Worm (Caenorhabditis elegans): ENCODE results near the gene clec-7.
"Not testable (repeated sequence)": the region's sequence is repeated elsewhere in the genome, so short reads cannot be mapped to it uniquely, and the experiment has no call there.

The clec-7 gene

DNA sequence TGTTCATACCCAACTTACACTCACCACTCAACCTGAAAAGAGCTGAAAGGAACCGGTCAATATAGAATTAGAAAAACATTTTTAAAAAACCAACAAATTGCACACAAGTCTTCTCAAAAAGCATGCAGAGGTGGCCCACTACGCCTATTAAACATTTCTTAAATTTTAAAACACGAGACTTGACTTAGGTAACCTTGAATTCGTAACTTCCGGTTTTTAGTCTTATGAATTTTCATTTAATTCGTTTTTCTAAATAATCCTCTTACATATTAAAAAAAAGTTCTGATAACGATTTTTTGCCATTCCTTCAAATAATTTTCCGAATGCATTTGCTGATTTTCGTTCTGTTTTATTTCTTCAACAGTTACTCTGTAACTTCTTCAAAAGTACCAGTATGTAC is at the start of gene clec-7:
Gene clec-7 (plus strand): TSS at position 301 of the 400 bp plus-strand sequence.
- TF ChIP-seq him-1 (tag; optimal IDR thresholded peaks at IDR 0.05) (no peak), dao-5 (tag; optimal IDR thresholded peaks at IDR 0.05) (no peak), W03F9.2 (tag; optimal IDR thresholded peaks at IDR 0.05) (no peak)

DNA sequence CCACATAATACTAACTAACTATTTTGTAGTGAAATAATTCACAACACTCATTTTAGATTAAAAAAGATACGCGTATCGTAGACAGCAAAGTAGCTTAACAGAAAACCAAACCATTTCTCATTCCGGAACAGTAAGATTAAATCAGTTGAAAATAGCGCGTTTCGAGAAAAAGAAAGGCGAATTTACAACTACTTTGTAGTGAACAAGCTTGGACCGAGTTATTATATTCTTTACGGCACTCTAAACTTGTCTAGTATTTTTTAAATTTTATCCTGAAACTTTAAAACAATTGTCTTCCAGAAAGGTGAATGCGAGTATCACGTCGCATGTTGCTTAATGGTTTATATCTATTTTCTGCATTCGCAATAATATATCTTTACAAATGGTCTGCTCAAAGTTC is 49.1 kb upstream of the clec-7 start, which contains the start of gene C13A2.4:
Gene C13A2.4 (plus strand): TSS at position 301 of the 400 bp plus-strand sequence.
- no peak for TF ChIP-seq dao-5 (tag; optimal IDR thresholded peaks at IDR 0.05)
- TF ChIP-seq W03F9.2 (tag; optimal IDR thresholded peaks at IDR 0.05): no peak

DNA sequence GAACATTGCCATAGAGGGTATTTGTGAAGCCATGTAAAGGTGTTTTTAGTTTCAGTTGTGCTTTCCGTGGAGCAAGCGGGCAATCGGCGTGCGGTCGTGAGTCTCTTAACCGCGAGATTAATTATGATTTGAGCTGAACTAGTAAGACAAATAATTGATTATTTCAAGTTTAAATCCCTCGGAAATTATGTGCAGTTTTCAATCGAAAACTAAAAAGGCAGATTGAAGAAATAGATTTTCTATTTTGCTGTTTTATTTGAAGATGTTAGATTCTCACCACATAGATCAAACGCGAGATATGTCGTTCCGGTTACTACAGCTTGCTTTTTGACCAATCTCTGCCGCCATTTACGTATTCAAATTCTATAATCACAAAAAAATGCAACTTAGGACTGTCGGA is 46.2 kb upstream of the clec-7 start, which contains the start of gene C13A2.3:
Gene C13A2.3 (plus strand): TSS at position 301 of the 400 bp plus-strand sequence.
- TF ChIP-seq dao-5 (tag; optimal IDR thresholded peaks at IDR 0.05): no peak
- TF ChIP-seq W03F9.2 (tag; optimal IDR thresholded peaks at IDR 0.05): no peak
- TF ChIP-seq him-1 (tag; optimal IDR thresholded peaks at IDR 0.05): no peak

ce11 chrV:7288699-7289098 is 39.5 kb upstream of the clec-7 start, which contains the start of gene C13A2.1:
Gene C13A2.1, plus strand, starts transcription at chrV:7288999.
- TF ChIP-seq him-1 (tag; optimal IDR thresholded peaks at IDR 0.05): no peak
- TF ChIP-seq dao-5 (tag; optimal IDR thresholded peaks at IDR 0.05): no peak
- TF ChIP-seq W03F9.2 (tag; optimal IDR thresholded peaks at IDR 0.05): no peak

ce11 chrV:7295270-7295669 is 32.9 kb upstream of the clec-7 start, which contains the start of gene F07G11.4:
Gene F07G11.4, minus strand, starts transcription at chrV:7295370.
- no peak for TF ChIP-seq W03F9.2 (tag; optimal IDR thresholded peaks at IDR 0.05)
- TF ChIP-seq him-1 (tag; optimal IDR thresholded peaks at IDR 0.05): no peak
- no peak for TF ChIP-seq dao-5 (tag; optimal IDR thresholded peaks at IDR 0.05)

ce11 chrV:7297263-7297662 is 30.9 kb upstream of the clec-7 start, which contains the start of gene srj-32:
Gene srj-32, minus strand, starts transcription at chrV:7297363.
- no peak for TF ChIP-seq him-1 (tag; optimal IDR thresholded peaks at IDR 0.05)
- TF ChIP-seq W03F9.2 (tag; optimal IDR thresholded peaks at IDR 0.05): no peak
- no peak for TF ChIP-seq dao-5 (tag; optimal IDR thresholded peaks at IDR 0.05)

DNA sequence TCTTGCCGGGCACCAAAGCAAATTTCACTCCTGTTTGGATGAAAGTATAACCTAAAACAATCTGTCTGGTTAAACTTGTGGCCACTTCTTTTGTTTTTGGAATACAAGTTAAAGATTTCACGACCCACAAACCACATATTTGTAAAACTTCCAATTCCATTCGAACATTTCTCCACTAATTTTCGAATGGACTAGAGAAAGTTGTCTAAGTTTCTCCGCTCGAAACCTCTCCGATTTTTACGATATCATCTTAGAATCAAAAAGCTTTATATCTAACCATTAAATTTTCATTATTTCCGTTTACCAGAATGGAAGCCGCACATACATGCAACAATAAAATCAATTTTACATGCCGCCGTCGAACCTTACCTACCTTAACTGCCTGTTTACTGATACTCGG is 29.7 kb upstream of the clec-7 start, which contains the start of gene F07G11.3:
Gene F07G11.3 (plus strand): TSS at position 301 of the 400 bp plus-strand sequence.
- TF ChIP-seq him-1 (tag; optimal IDR thresholded peaks at IDR 0.05): no peak
- no peak for TF ChIP-seq W03F9.2 (tag; optimal IDR thresholded peaks at IDR 0.05)
- no peak for TF ChIP-seq dao-5 (tag; optimal IDR thresholded peaks at IDR 0.05)

DNA sequence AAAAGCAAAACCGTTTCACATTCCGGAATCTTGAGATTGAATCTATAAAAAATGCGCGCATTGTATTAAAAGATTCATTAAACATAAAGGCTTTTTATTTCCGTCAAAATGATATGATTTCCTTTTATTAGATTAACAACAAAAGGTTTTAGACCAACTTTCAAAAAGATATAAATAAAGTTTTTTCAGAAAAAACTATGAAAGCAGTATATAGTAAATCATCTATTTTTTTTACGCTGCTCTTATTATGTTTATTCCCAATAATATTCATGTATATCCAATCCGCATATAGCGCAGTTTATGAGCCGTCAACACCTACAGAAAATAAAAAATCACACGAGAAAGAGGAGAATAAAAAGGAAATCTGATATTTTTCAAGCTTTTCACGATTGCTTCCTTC is 23.7 kb upstream of the clec-7 start, which contains the start of gene F07G11.2:
Gene F07G11.2 (plus strand): TSS at position 301 of the 400 bp plus-strand sequence.
- not testable (repeated sequence) for TF ChIP-seq him-1, dao-5, W03F9.2 (tag; optimal IDR thresholded peaks at IDR 0.05)

- TF ChIP-seq him-1 (tag; optimal IDR thresholded peaks at IDR 0.05): no peak
- TF ChIP-seq W03F9.2 (tag; optimal IDR thresholded peaks at IDR 0.05): no peak
- TF ChIP-seq dao-5 (tag; optimal IDR thresholded peaks at IDR 0.05): no peak
Measured at ce11 chrV:7307089-7307488, 21.1 kb upstream of the clec-7 start, which contains the start of gene F07G11.1. Gene F07G11.1, plus strand, starts transcription at chrV:7307389.

DNA sequence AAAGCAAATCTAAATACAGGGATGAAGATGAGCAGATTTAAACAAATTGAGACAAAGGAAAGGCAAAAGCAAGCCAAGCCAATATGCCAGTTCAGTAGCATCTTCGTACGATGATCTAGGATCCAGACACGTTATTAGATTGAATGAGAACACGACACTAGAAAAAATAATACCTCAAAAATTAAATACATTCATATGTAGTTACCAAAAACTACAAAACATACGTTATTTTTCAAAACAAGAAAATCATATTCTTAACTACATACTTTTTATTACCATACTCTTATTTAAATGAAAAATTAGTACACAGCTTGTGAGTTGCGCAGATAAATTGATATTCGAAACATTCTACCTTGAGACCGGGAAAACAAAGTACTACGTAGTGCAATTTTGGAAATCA is 15.0 kb upstream of the clec-7 start, which contains the start of gene srx-6:
Gene srx-6 (minus strand): TSS at position 101 of the 400 bp plus-strand sequence.
- no peak for TF ChIP-seq dao-5 (tag; optimal IDR thresholded peaks at IDR 0.05)
- TF ChIP-seq W03F9.2 (tag; optimal IDR thresholded peaks at IDR 0.05): no peak
- TF ChIP-seq him-1 (tag; optimal IDR thresholded peaks at IDR 0.05): no peak

- TF ChIP-seq him-1 (tag; optimal IDR thresholded peaks at IDR 0.05) (no peak), dao-5 (tag; optimal IDR thresholded peaks at IDR 0.05) (no peak), W03F9.2 (tag; optimal IDR thresholded peaks at IDR 0.05) (no peak)
Measured at ce11 chrV:7320909-7321308, 7.3 kb upstream of the clec-7 start, which contains the start of gene lmd-4. Gene lmd-4, minus strand, starts transcription at chrV:7321009.

- TF ChIP-seq dao-5 (tag; optimal IDR thresholded peaks at IDR 0.05) (no peak), him-1 (tag; optimal IDR thresholded peaks at IDR 0.05) (no peak), W03F9.2 (tag; optimal IDR thresholded peaks at IDR 0.05) (no peak)
Measured at ce11 chrV:7321915-7322314, 6.3 kb upstream of the clec-7 start, which contains the start of gene F10G2.10. Gene F10G2.10, plus strand, starts transcription at chrV:7322215.

DNA sequence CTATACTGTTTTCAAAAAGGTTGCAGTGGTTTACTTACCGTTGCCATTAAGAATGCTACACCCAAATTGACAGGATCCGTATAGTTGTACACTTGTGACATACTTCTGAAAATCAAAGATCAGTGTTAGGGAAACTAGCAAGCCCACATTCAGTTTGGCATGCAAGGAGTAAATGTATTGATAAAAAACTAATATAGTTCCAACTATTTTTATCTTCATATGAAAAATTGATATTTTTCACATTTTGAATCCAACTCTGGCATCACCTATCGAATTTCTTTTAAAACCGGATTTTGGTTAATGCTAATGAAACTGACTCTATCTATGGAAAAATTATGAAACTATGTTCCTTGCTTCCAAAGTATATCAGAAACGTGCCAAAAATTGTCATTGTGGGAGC is 2.9 kb upstream of the clec-7 start, which contains the start of gene srx-92:
Gene srx-92 (minus strand): TSS at position 101 of the 400 bp plus-strand sequence.
- TF ChIP-seq dao-5 (tag; optimal IDR thresholded peaks at IDR 0.05): no peak
- no peak for TF ChIP-seq him-1 (tag; optimal IDR thresholded peaks at IDR 0.05)
- no peak for TF ChIP-seq W03F9.2 (tag; optimal IDR thresholded peaks at IDR 0.05)

- TF ChIP-seq dao-5 (tag; optimal IDR thresholded peaks at IDR 0.05) (no peak), him-1 (tag; optimal IDR thresholded peaks at IDR 0.05) (no peak), W03F9.2 (tag; optimal IDR thresholded peaks at IDR 0.05) (no peak)
Measured at ce11 chrV:7326928-7327327, 1.3 kb upstream of the clec-7 start, which contains the start of gene F10G2.4. Gene F10G2.4, plus strand, starts transcription at chrV:7327228.
